Worm (Caenorhabditis elegans): ENCODE data around the gene fbxc-24.

ce11 chrII:868240-868864, 41.1 kb downstream of the fbxc-24 start, which contains the start of gene fbxc-51:
- no peak for TF ChIP-seq pha-4 (tag; optimal IDR thresholded peaks at IDR 0.05)
- no peak for TF ChIP-seq lsy-2 (tag; optimal IDR thresholded peaks at IDR 0.05)
- TF ChIP-seq nhr-28 (tag; optimal IDR thresholded peaks at IDR 0.05): no peak
- TF ChIP-seq ces-1 (GFP tag; optimal IDR thresholded peaks at IDR 0.05): no peak
- no peak for TF ChIP-seq nhr-237 (tag; optimal IDR thresholded peaks at IDR 0.05)
- peak; percentile 18 for TF ChIP-seq lin-32 (GFP tag; optimal IDR thresholded peaks at IDR 0.05)
- no peak for TF ChIP-seq ztf-11 (tag; optimal IDR thresholded peaks at IDR 0.05)
- TF ChIP-seq unc-62 (GFP tag; optimal IDR thresholded peaks at IDR 0.05): no peak

Data from whole organism, mixed stage, embryonic.